Worm (Caenorhabditis elegans) whole organism, mixed stage, embryonic: ENCODE data around the gene pgp-14.

Experiments used
- M03D4.4 ChIP-seq: sonication (generic microtip); optimal IDR thresholded peaks from 2 replicates; lab custom pipeline; 2017; ENCODE audit warnings: mild to moderate bottlenecking, missing genetic modification characterization, missing compliant biosample characterization
- bed-3 ChIP-seq: fragments of 200-800 bp; sonication (Bioruptor generic); optimal IDR thresholded peaks from 3 replicates; lab custom pipeline; 2018; ENCODE audit warnings: mild to moderate bottlenecking, missing genetic modification characterization, moderate library complexity, missing compliant biosample characterization
- blmp-1 ChIP-seq: fragments of 150-350 bp; optimal IDR thresholded peaks from 2 replicates; lab custom pipeline; 2014; ENCODE audit warnings: missing biosample characterization, missing genetic modification characterization
- ceh-43 ChIP-seq: fragments of 200-800 bp; sonication (Bioruptor generic); optimal IDR thresholded peaks from 2 replicates; lab custom pipeline; 2018; ENCODE audit warnings: mild to moderate bottlenecking, missing genetic modification characterization, moderate library complexity, missing compliant biosample characterization
- ceh-83 ChIP-seq: fragments of 200-800 bp; sonication (Bioruptor generic); optimal IDR thresholded peaks from 2 replicates; lab custom pipeline; 2018; ENCODE audit warnings: mild to moderate bottlenecking, missing genetic modification characterization, missing compliant biosample characterization
- ces-1 ChIP-seq: fragments of 150-350 bp; optimal IDR thresholded peaks from 2 replicates; lab custom pipeline; 2014; ENCODE audit warnings: missing biosample characterization, missing genetic modification reagents, missing genetic modification characterization
- cnd-1 ChIP-seq: fragments of 200-800 bp; sonication (Bioruptor generic); optimal IDR thresholded peaks from 2 replicates; lab custom pipeline; 2018; ENCODE audit warnings: mild to moderate bottlenecking, missing genetic modification characterization, missing compliant biosample characterization
- elt-1 ChIP-seq: sonication (generic microtip); optimal IDR thresholded peaks from 2 replicates; lab custom pipeline; 2017; ENCODE audit warnings: missing genetic modification characterization, mild to moderate bottlenecking, missing compliant biosample characterization, antibody characterized with exemption, moderate library complexity, borderline replicate concordance; ENCODE audit not compliant: insufficient read depth
- hlh-1 ChIP-seq: fragments of 150-350 bp; optimal IDR thresholded peaks from 2 replicates; lab custom pipeline; 2014; ENCODE audit warnings: missing biosample characterization, missing genetic modification reagents, missing genetic modification characterization
- lin-13 ChIP-seq: fragments of 150-350 bp; optimal IDR thresholded peaks from 2 replicates; lab custom pipeline; 2014; ENCODE audit warnings: missing biosample characterization, missing genetic modification characterization
- lin-32 ChIP-seq: fragments of 200-800 bp; sonication (Bioruptor generic); optimal IDR thresholded peaks from 2 replicates; lab custom pipeline; 2018; ENCODE audit warnings: mild to moderate bottlenecking, missing genetic modification characterization, missing compliant biosample characterization
- lsy-2 ChIP-seq: fragments of 150-350 bp; optimal IDR thresholded peaks from 2 replicates; lab custom pipeline; 2014; ENCODE audit warnings: missing biosample characterization, missing genetic modification characterization
- mab-5 ChIP-seq: fragments of 150-350 bp; optimal IDR thresholded peaks from 2 replicates; lab custom pipeline; 2014; ENCODE audit warnings: missing biosample characterization, missing genetic modification characterization
- mep-1 ChIP-seq: fragments of 150-350 bp; optimal IDR thresholded peaks from 2 replicates; lab custom pipeline; 2017; ENCODE audit warnings: missing biosample characterization, missing genetic modification reagents, missing genetic modification characterization, inconsistent platforms
- mls-2 ChIP-seq: sonication (generic microtip); optimal IDR thresholded peaks from 2 replicates; lab custom pipeline; 2016; ENCODE audit warnings: mild to moderate bottlenecking, missing genetic modification characterization, moderate library complexity, missing compliant biosample characterization
- nhr-12 ChIP-seq: fragments of 150-350 bp; optimal IDR thresholded peaks from 2 replicates; lab custom pipeline; 2014; ENCODE audit warnings: missing biosample characterization, missing genetic modification characterization
- nhr-2 ChIP-seq: fragments of 150-350 bp; optimal IDR thresholded peaks from 2 replicates; lab custom pipeline; 2014; ENCODE audit warnings: missing biosample characterization, missing genetic modification characterization
- nhr-28 ChIP-seq: fragments of 150-350 bp; optimal IDR thresholded peaks from 2 replicates; lab custom pipeline; 2014; ENCODE audit warnings: missing biosample characterization, missing genetic modification characterization
- nhr-76 ChIP-seq: sonication (generic microtip); optimal IDR thresholded peaks from 2 replicates; lab custom pipeline; 2017; ENCODE audit warnings: missing biosample characterization, missing genetic modification characterization
- pha-4 ChIP-seq: fragments of 150-350 bp; optimal IDR thresholded peaks from 2 replicates; lab custom pipeline; 2018; ENCODE audit warnings: missing biosample characterization, missing genetic modification reagents, missing genetic modification characterization
- sem-2 ChIP-seq: fragments of 200-800 bp; sonication (Bioruptor generic); optimal IDR thresholded peaks from 2 replicates; lab custom pipeline; 2018; ENCODE audit warnings: mild to moderate bottlenecking, missing genetic modification characterization, missing compliant biosample characterization
- snpc-4 ChIP-seq: fragments of 150-350 bp; optimal IDR thresholded peaks from 2 replicates; lab custom pipeline; 2014; ENCODE audit warnings: missing biosample characterization, missing genetic modification characterization
- sptf-1 ChIP-seq: sonication (generic microtip); optimal IDR thresholded peaks from 2 replicates; lab custom pipeline; 2017; ENCODE audit warnings: mild to moderate bottlenecking, missing genetic modification characterization, moderate library complexity, missing compliant biosample characterization
- unc-120 ChIP-seq: sonication (generic microtip); optimal IDR thresholded peaks from 2 replicates; lab custom pipeline; 2017; ENCODE audit warnings: missing genetic modification characterization, missing compliant biosample characterization; ENCODE audit not compliant: poor library complexity, severe bottlenecking
- unc-39 ChIP-seq: fragments of 150-350 bp; optimal IDR thresholded peaks from 2 replicates; lab custom pipeline; 2014; ENCODE audit warnings: missing biosample characterization, missing genetic modification characterization
- unc-62 ChIP-seq: fragments of 150-350 bp; optimal IDR thresholded peaks from 2 replicates; lab custom pipeline; 2014; ENCODE audit warnings: missing biosample characterization, missing genetic modification reagents, missing genetic modification characterization
- zip-8 ChIP-seq: fragments of 150-350 bp; optimal IDR thresholded peaks from 2 replicates; lab custom pipeline; 2014; ENCODE audit warnings: missing biosample characterization, missing genetic modification characterization

Gene pgp-14

DNA sequence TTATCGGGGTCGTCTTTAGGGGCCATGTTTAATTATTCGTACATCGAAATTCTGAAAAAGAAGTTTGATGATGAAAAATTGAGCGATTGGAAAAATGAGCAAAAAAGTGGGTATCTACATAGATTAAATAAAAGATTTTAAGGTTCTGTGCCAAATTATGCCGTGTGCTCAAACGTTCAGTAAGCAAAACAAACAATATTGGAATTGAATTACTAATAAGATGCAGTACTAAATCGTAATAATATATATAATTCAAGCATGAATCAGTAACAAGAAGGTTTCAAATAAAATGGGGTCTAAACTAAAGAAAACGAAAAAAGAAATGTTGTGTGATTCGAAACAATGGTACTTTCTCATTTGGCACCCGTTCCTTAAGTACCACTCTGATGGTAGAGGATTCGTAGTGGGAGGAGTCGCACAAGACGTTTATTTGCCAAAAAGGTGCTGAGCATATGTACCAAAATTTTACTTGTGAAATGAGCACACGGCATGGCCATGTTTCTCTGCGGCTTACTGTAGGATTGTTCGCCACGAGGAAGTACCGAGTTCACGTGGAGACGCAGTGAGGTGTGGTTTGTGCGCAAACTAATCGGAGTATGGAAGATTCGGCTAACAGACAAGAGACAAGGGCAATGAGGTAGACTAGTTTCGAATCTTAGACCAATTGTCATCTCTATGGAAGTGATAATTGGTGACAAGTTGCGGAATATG lies at the start of gene pgp-14:
Gene pgp-14, minus strand, starts transcription at position 51 of the 711 bp plus-strand sequence.
- TF ChIP-seq unc-120 (tag; lab: Kevin White, UChicago) (no peak), hlh-1 (tag; lab: Kevin White, UChicago) (no peak), mab-5 (tag; lab: Kevin White, UChicago) (no peak), ceh-83 (GFP tag; lab: Kevin White, UChicago) (no peak), elt-1 (tag; lab: Kevin White, UChicago) (no peak), ceh-43 (no peak), blmp-1 (tag; lab: Kevin White, UChicago) (no peak), lsy-2 (tag; lab: Kevin White, UChicago) (no peak), lin-13 (no peak), lin-32 (GFP tag; lab: Kevin White, UChicago) (no peak), nhr-76 (tag; lab: Kevin White, UChicago) (no peak), pha-4 (tag; lab: Kevin White, UChicago) (no peak)

- TF ChIP-seq lin-13 (no peak), unc-62 (GFP tag; lab: Kevin White, UChicago) (no peak), nhr-12 (tag; lab: Kevin White, UChicago) (no peak), unc-39 (no peak), cnd-1 (tag; lab: Kevin White, UChicago) (no peak), mls-2 (no peak), ces-1 (GFP tag; lab: Kevin White, UChicago) (no peak), sptf-1 (tag; lab: Kevin White, UChicago) (no peak)
Observed at ce11 chrX:12793796-12794195, 44.4 kb upstream of the pgp-14 start, which contains the start of gene abf-6. TSS of gene abf-6 (plus strand) at chrX:12794118.

DNA sequence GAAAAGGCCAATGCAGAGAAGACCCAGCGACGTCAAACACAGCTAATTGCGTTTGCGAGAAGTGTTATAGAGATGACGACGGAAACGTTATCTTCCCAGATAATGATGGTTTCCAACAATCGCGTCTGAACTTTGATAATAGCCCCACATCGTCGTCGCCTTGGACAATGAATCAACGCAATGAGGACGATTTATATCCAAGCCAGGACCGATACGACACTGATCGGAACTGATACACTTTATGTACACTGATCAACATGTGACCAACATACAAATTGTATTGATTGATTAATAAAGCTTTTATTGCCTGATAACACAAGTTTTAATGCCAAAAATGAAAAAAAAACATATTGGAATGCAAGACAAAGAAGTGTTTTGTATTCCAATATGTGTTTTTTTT lies 43.7 kb upstream of the pgp-14 start:
- TF ChIP-seq pha-4 (tag; lab: Kevin White, UChicago) (no peak), lin-13 (no peak), nhr-12 (tag; lab: Kevin White, UChicago) (no peak), mep-1 (tag; lab: Kevin White, UChicago) (no peak), hlh-1 (tag; lab: Kevin White, UChicago) (no peak), mls-2 (no peak), nhr-28 (tag; lab: Kevin White, UChicago) (no peak), unc-39 (no peak), zip-8 (tag; lab: Kevin White, UChicago) (no peak)

- TF ChIP-seq sptf-1 (tag; lab: Kevin White, UChicago) (no peak), ceh-43 (no peak), bed-3 (GFP tag; lab: Kevin White, UChicago) (no peak), mab-5 (tag; lab: Kevin White, UChicago) (no peak), M03D4.4 (tag; lab: Kevin White, UChicago) (no peak), cnd-1 (tag; lab: Kevin White, UChicago) (no peak), snpc-4 (tag; lab: Kevin White, UChicago) (no peak), pha-4 (tag; lab: Kevin White, UChicago) (no peak), nhr-12 (tag; lab: Kevin White, UChicago) (no peak), nhr-76 (tag; lab: Kevin White, UChicago) (no peak)
Observed at ce11 chrX:12792554-12792953, 43.2 kb upstream of the pgp-14 start, which contains the start of gene abf-5. TSS of gene abf-5 (plus strand) at chrX:12792854.

- TF ChIP-seq sem-2 (GFP tag; lab: Kevin White, UChicago) = no peak
- no peak for TF ChIP-seq unc-39
- TF ChIP-seq hlh-1 (tag; lab: Kevin White, UChicago) = no peak
- TF ChIP-seq nhr-2 (tag; lab: Kevin White, UChicago) = no peak
- no peak for TF ChIP-seq mab-5 (tag; lab: Kevin White, UChicago)
Observed at ce11 chrX:12790036-12790435, 40.7 kb upstream of the pgp-14 start, which contains the start of gene str-123. TSS of gene str-123 (plus strand) at chrX:12790336.

DNA sequence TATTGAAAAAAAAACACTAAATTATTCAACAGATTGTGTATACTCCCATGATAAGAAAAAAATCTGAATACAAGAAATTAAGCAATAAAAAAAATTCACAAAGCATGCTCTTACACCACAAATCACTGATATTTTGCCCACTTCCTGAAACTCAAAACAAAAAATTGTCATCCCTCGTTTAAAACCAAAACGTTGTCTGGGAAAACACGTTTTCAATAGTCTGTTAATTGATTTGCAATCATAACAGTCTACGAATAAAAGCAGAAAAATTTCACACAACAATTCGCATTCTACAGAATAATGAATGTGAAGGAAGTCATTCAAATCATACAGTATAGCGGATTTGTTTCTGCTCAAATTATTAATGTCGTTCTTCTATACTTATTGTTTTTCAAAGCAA lies 38.2 kb upstream of the pgp-14 start, which contains the start of gene str-124:
Gene str-124, plus strand, starts transcription at position 301 of the 400 bp plus-strand sequence.
- TF ChIP-seq nhr-2 (tag; lab: Kevin White, UChicago) (no peak), bed-3 (GFP tag; lab: Kevin White, UChicago) (no peak)
